Worm (Caenorhabditis elegans) whole organism, late embryonic: ENCODE results near the gene best-9.

Source experiments
- nhr-11 ChIP-seq: fragments of 150-350 bp; optimal IDR thresholded peaks from 2 replicates; lab custom pipeline; 2014; ENCODE audit warnings: missing biosample characterization, missing genetic modification characterization
- unc-55 ChIP-seq: sonication (generic microtip); optimal IDR thresholded peaks from 2 replicates; lab custom pipeline; 2017; ENCODE audit warnings: missing biosample characterization, missing genetic modification reagents, missing genetic modification characterization

- TF ChIP-seq nhr-11 (tag; lab: Kevin White, UChicago), result no peak
- TF ChIP-seq unc-55, result no peak
These were observed 11.9 kb upstream of the best-9 start, which contains the start of gene fan-1 for ce11 chrIV:6548609-6549008.
